Worm (Caenorhabditis elegans) whole organism, L4 larva: ENCODE measurements around the gene tag-196.

ENCODE experiments used
- ama-1 ChIP-seq: fragments of 150-350 bp; optimal IDR thresholded peaks from 2 replicates; lab custom pipeline; 2014; ENCODE audit warnings: inconsistent platforms, mixed read lengths
- ceh-62 ChIP-seq: sonication (generic microtip); optimal IDR thresholded peaks from 2 replicates; lab custom pipeline; 2017; ENCODE audit warnings: missing biosample characterization, missing genetic modification characterization
- egl-27 ChIP-seq: sonication (generic microtip); optimal IDR thresholded peaks from 3 replicates; lab custom pipeline; 2017; ENCODE audit warnings: missing biosample characterization, missing genetic modification reagents, missing genetic modification characterization
- lin-13 ChIP-seq: fragments of 150-350 bp; optimal IDR thresholded peaks from 2 replicates; lab custom pipeline; 2014; ENCODE audit warnings: missing biosample characterization, missing genetic modification reagents, missing genetic modification characterization
- lin-39 ChIP-seq: fragments of 150-350 bp; optimal IDR thresholded peaks from 2 replicates; lab custom pipeline; 2014; ENCODE audit warnings: missing biosample characterization, missing genetic modification reagents, missing genetic modification characterization
- nhr-237 ChIP-seq: sonication (generic microtip); optimal IDR thresholded peaks from 2 replicates; lab custom pipeline; 2017; ENCODE audit warnings: missing biosample characterization, missing genetic modification characterization
- saeg-2 ChIP-seq: fragments of 200-800 bp; sonication (Bioruptor generic); IDR thresholded peaks from 2 replicates; pipeline ENCODE4 v1.3.6; 2022; ENCODE audit warnings: missing genetic modification reagents, missing genetic modification characterization, missing compliant biosample characterization
- set-16 ChIP-seq: fragments of 200-800 bp; sonication (Bioruptor generic); IDR thresholded peaks from 2 replicates; pipeline ENCODE4 v1.3.6; 2022; ENCODE audit warnings: missing genetic modification reagents, missing genetic modification characterization, missing compliant biosample characterization

DNA sequence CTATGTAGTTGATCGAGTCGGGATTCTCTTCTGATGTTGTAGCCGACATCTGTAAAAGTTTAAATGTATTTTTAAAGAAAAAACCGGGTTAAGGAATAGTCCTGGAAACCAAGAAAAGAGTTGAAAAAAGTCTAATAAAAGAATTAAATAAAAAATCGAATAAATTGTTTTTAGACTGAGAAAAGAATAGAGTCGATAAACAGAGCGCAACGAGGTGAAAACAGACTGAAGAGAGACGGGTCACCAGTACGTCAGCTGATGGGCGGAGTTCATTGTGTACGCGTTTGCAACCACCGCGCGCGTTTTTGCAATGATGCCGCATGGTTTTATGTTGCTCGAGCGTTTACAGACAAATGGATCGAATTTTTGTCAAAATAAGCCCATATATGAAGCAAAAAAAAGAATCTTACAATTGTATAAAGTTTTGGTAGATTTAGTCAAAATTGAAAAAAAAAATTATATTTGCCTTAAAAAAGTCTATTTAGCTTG, 36.6 kb downstream of the tag-196 start, which contains the start of gene atg-18:
- TF ChIP-seq ceh-62 (tag; lab: Kevin White, UChicago) = no peak
- no peak for TF ChIP-seq ama-1 (lab: Kevin White, UChicago)
- no peak for TF ChIP-seq lin-13 (GFP tag; lab: Kevin White, UChicago)
- TF ChIP-seq set-16 (GFP tag; lab: Robert Waterston, UW) = no peak
- no peak for TF ChIP-seq egl-27 (tag; lab: Kevin White, UChicago)
- no peak for TF ChIP-seq nhr-237 (tag; lab: Kevin White, UChicago)
- no peak for TF ChIP-seq lin-39
- no peak for TF ChIP-seq saeg-2 (GFP tag; lab: Robert Waterston, UW)
